Worm (Caenorhabditis elegans) whole organism, young adult: Measurements from ENCODE around the gene C34C12.7.

Source experiments
- B0261.1 ChIP-seq: sonication (generic microtip); optimal IDR thresholded peaks from 2 replicates; lab custom pipeline; 2016; ENCODE audit warnings: mild to moderate bottlenecking, missing genetic modification characterization, moderate library complexity, missing compliant biosample characterization
- F23B12.7 ChIP-seq: sonication (generic microtip); optimal IDR thresholded peaks from 2 replicates; lab custom pipeline; 2017; ENCODE audit warnings: missing genetic modification characterization, mild to moderate bottlenecking, missing compliant biosample characterization, antibody characterized with exemption, moderate library complexity; ENCODE audit not compliant: insufficient read depth
- F33H1.4 ChIP-seq: fragments of 200-800 bp; sonication (Bioruptor generic); IDR thresholded peaks from 2 replicates; pipeline ENCODE4 v1.3.6; 2022; ENCODE audit warnings: missing genetic modification reagents, missing genetic modification characterization, missing compliant biosample characterization
- T26A5.8 ChIP-seq: sonication (generic microtip); optimal IDR thresholded peaks from 2 replicates; lab custom pipeline; 2016; ENCODE audit warnings: missing genetic modification characterization, missing compliant biosample characterization
- Y56A3A.18 ChIP-seq: fragments of 200-800 bp; sonication (Bioruptor generic); IDR thresholded peaks from 2 replicates; pipeline ENCODE4 v1.3.6; 2022; ENCODE audit warnings: missing genetic modification reagents, missing genetic modification characterization, missing compliant biosample characterization
- Y95B8A.8 ChIP-seq: fragments of 200-800 bp; sonication (Bioruptor generic); IDR thresholded peaks from 2 replicates; pipeline ENCODE4 v1.3.6; 2022; ENCODE audit warnings: missing genetic modification reagents, missing genetic modification characterization, missing compliant biosample characterization
- akir-1 ChIP-seq: fragments of 200-800 bp; sonication (Bioruptor generic); optimal IDR thresholded peaks from 2 replicates; lab custom pipeline; 2018; ENCODE audit warnings: mild to moderate bottlenecking, missing genetic modification characterization, moderate library complexity, missing compliant biosample characterization
- ama-1 ChIP-seq, 3 experiments: fragments of 150-350 bp in 1 of 3; sonication (generic microtip) in 2 of 3; optimal IDR thresholded peaks; 2 replicates each; lab custom pipeline; 2014 to 2018; ENCODE audit warnings: missing biosample characterization in 2 of 3, missing genetic modification characterization in 2 of 3, missing genetic modification reagents in 2 of 3
- aptf-2 ChIP-seq: fragments of 200-800 bp; sonication (Bioruptor generic); conservative IDR thresholded peaks from 2 replicates; pipeline ENCODE4 v1.3.6; 2022; ENCODE audit warnings: missing genetic modification reagents, missing genetic modification characterization, missing compliant biosample characterization
- attf-3 ChIP-seq: fragments of 200-800 bp; sonication (Bioruptor generic); conservative IDR thresholded peaks from 2 replicates; pipeline ENCODE4 v1.3.6; 2022; ENCODE audit warnings: missing genetic modification reagents, missing genetic modification characterization, missing compliant biosample characterization
- cebp-1 ChIP-seq, 2 experiments: fragments of 200-800 bp in 1 of 2; sonication (Bioruptor generic) in 1 of 2; sonication (generic microtip) in 1 of 2; IDR thresholded peaks in 1 of 2; optimal IDR thresholded peaks in 1 of 2; 2 replicates each; pipeline versions ENCODE4 v1.3.6 to Lab custom; 2017 to 2022; ENCODE audit warnings: missing compliant biosample characterization in 2 of 2, missing genetic modification characterization in 2 of 2, mild to moderate bottlenecking in 1 of 2, missing genetic modification reagents in 1 of 2, moderate library complexity in 1 of 2
- ceh-100 ChIP-seq: fragments of 200-800 bp; sonication (Bioruptor generic); IDR thresholded peaks from 2 replicates; pipeline ENCODE4 v1.3.6; 2022; ENCODE audit warnings: missing genetic modification reagents, missing genetic modification characterization, missing compliant biosample characterization
- ceh-58 ChIP-seq: fragments of 200-800 bp; sonication (Bioruptor generic); IDR thresholded peaks from 2 replicates; pipeline ENCODE4 v1.3.6; 2022; ENCODE audit warnings: missing genetic modification characterization, missing compliant biosample characterization
- die-1 ChIP-seq: sonication (generic microtip); optimal IDR thresholded peaks from 2 replicates; lab custom pipeline; 2016; ENCODE audit warnings: missing genotype, mild to moderate bottlenecking, missing genetic modification characterization, missing compliant biosample characterization
- dpff-1 ChIP-seq: sonication (generic microtip); optimal IDR thresholded peaks from 2 replicates; lab custom pipeline; 2017; ENCODE audit warnings: mild to moderate bottlenecking, missing genetic modification characterization, missing compliant biosample characterization
- dpl-1 ChIP-seq: fragments of 150-350 bp; optimal IDR thresholded peaks from 2 replicates; lab custom pipeline; 2014; ENCODE audit warnings: missing biosample characterization, missing genetic modification reagents, missing genetic modification characterization
- egl-18 ChIP-seq: fragments of 200-800 bp; sonication (Bioruptor generic); IDR thresholded peaks from 2 replicates; pipeline ENCODE4 v1.3.6; 2022; ENCODE audit warnings: missing genetic modification reagents, missing genetic modification characterization, missing compliant biosample characterization
- ekl-4 ChIP-seq: fragments of 200-800 bp; sonication (Bioruptor generic); IDR thresholded peaks from 2 replicates; pipeline ENCODE4 v1.3.6; 2022; ENCODE audit warnings: missing genetic modification reagents, missing genetic modification characterization, missing compliant biosample characterization
- ets-4 ChIP-seq: fragments of 200-800 bp; sonication (Bioruptor generic); optimal IDR thresholded peaks from 2 replicates; lab custom pipeline; 2018; ENCODE audit warnings: mild to moderate bottlenecking, missing genetic modification characterization, missing compliant biosample characterization
- hlh-26 ChIP-seq: fragments of 200-800 bp; sonication (Bioruptor generic); conservative IDR thresholded peaks from 2 replicates; pipeline ENCODE4 v1.3.6; 2022; ENCODE audit warnings: missing genetic modification reagents, missing genetic modification characterization, missing compliant biosample characterization
- hmg-1.2 ChIP-seq: fragments of 200-800 bp; sonication (Bioruptor generic); IDR thresholded peaks from 2 replicates; pipeline ENCODE4 v1.3.6; 2022; ENCODE audit warnings: missing genetic modification reagents, missing genetic modification characterization, missing compliant biosample characterization
- hsf-1 ChIP-seq: fragments of 200-800 bp; sonication (Bioruptor generic); IDR thresholded peaks from 2 replicates; pipeline ENCODE4 v1.3.6; 2022; ENCODE audit warnings: missing genetic modification reagents, missing genetic modification characterization, missing compliant biosample characterization
- let-607 ChIP-seq, 2 experiments: fragments of 200-800 bp in 1 of 2; sonication (Bioruptor generic) in 1 of 2; sonication (generic microtip) in 1 of 2; optimal IDR thresholded peaks; 2 replicates each; lab custom pipeline; 2016 to 2018; ENCODE audit warnings: mild to moderate bottlenecking in 2 of 2, missing compliant biosample characterization in 2 of 2, missing genetic modification characterization in 2 of 2, moderate library complexity in 2 of 2, missing genotype in 1 of 2
- lin-40 ChIP-seq: sonication (generic microtip); optimal IDR thresholded peaks from 2 replicates; lab custom pipeline; 2016; ENCODE audit warnings: missing genetic modification characterization, mild to moderate bottlenecking, missing compliant biosample characterization, missing genotype, missing genetic modification reagents
- lin-54 ChIP-seq: fragments of 200-800 bp; sonication (Bioruptor generic); optimal IDR thresholded peaks from 2 replicates; lab custom pipeline; 2018; ENCODE audit warnings: mild to moderate bottlenecking, missing genetic modification characterization, missing compliant biosample characterization
- lsy-27 ChIP-seq: sonication (generic microtip); optimal IDR thresholded peaks from 2 replicates; lab custom pipeline; 2017; ENCODE audit warnings: missing genetic modification characterization, mild to moderate bottlenecking, missing compliant biosample characterization, antibody characterized with exemption, missing genotype, borderline replicate concordance; ENCODE audit not compliant: insufficient read depth
- madf-10 ChIP-seq: sonication (generic microtip); optimal IDR thresholded peaks from 2 replicates; lab custom pipeline; 2016; ENCODE audit warnings: mild to moderate bottlenecking, missing genetic modification characterization, missing compliant biosample characterization
- madf-3 ChIP-seq: fragments of 200-800 bp; sonication (Bioruptor generic); IDR thresholded peaks from 2 replicates; pipeline ENCODE4 v1.3.6; 2022; ENCODE audit warnings: missing genetic modification reagents, missing genetic modification characterization, missing compliant biosample characterization
- madf-6 ChIP-seq: fragments of 200-800 bp; sonication (Bioruptor generic); IDR thresholded peaks from 2 replicates; pipeline ENCODE4 v1.3.6; 2022; ENCODE audit warnings: missing genetic modification reagents, missing genetic modification characterization, missing compliant biosample characterization
- madf-8 ChIP-seq: fragments of 200-800 bp; sonication (Bioruptor generic); conservative IDR thresholded peaks from 2 replicates; pipeline ENCODE4 v1.3.6; 2022; ENCODE audit warnings: missing genetic modification reagents, missing genetic modification characterization, missing compliant biosample characterization
- mes-4 ChIP-seq: sonication (generic microtip); optimal IDR thresholded peaks from 2 replicates; lab custom pipeline; 2016; ENCODE audit warnings: missing genotype, missing genetic modification characterization, missing compliant biosample characterization
- mxl-1 ChIP-seq: sonication (generic microtip); optimal IDR thresholded peaks from 2 replicates; lab custom pipeline; 2016; ENCODE audit warnings: missing genetic modification characterization, missing compliant biosample characterization
- nfyb-1 ChIP-seq: fragments of 200-800 bp; sonication (Bioruptor generic); IDR thresholded peaks from 2 replicates; pipeline ENCODE4 v1.3.6; 2022; ENCODE audit warnings: missing genetic modification reagents, missing genetic modification characterization, missing compliant biosample characterization
- nhr-120 ChIP-seq: fragments of 200-800 bp; sonication (Bioruptor generic); IDR thresholded peaks from 2 replicates; pipeline ENCODE4 v1.3.6; 2022; ENCODE audit warnings: missing genetic modification characterization, missing compliant biosample characterization
- pbrm-1 ChIP-seq: fragments of 200-800 bp; sonication (Bioruptor generic); IDR thresholded peaks from 2 replicates; pipeline ENCODE4 v1.3.6; 2022; ENCODE audit warnings: missing genetic modification reagents, missing genetic modification characterization, missing compliant biosample characterization
- rcor-1 ChIP-seq: fragments of 200-800 bp; sonication (Bioruptor generic); IDR thresholded peaks from 2 replicates; pipeline ENCODE4 v1.3.6; 2022; ENCODE audit warnings: missing genetic modification reagents, missing genetic modification characterization, missing compliant biosample characterization
- rec-8 ChIP-seq, 2 experiments: sonication (generic microtip); optimal IDR thresholded peaks; 2 replicates each; lab custom pipeline; 2016; ENCODE audit warnings: mild to moderate bottlenecking in 2 of 2, missing genetic modification characterization in 2 of 2, missing genetic modification reagents in 2 of 2, missing genotype in 2 of 2, missing biosample characterization in 1 of 2, missing compliant biosample characterization in 1 of 2, moderate library complexity in 1 of 2
- snpc-1.3 ChIP-seq: sonication (generic microtip); optimal IDR thresholded peaks from 2 replicates; lab custom pipeline; 2017; ENCODE audit warnings: missing genetic modification characterization, mild to moderate bottlenecking, missing compliant biosample characterization, antibody characterized with exemption, moderate library complexity, missing genotype, missing genetic modification reagents; ENCODE audit not compliant: insufficient read depth
- sptf-2 ChIP-seq: fragments of 200-800 bp; sonication (Bioruptor generic); optimal IDR thresholded peaks from 2 replicates; lab custom pipeline; 2018; ENCODE audit warnings: mild to moderate bottlenecking, missing genetic modification characterization, missing compliant biosample characterization
- tbp1 ChIP-seq: fragments of 200-800 bp; sonication (Bioruptor generic); optimal IDR thresholded peaks from 2 replicates; lab custom pipeline; 2018; ENCODE audit warnings: mild to moderate bottlenecking, missing genetic modification characterization, missing compliant biosample characterization
- tlf-1 ChIP-seq: fragments of 200-800 bp; sonication (Bioruptor generic); optimal IDR thresholded peaks from 2 replicates; lab custom pipeline; 2018; ENCODE audit warnings: mild to moderate bottlenecking, missing genetic modification characterization, missing compliant biosample characterization
- unc-130 ChIP-seq: sonication (generic microtip); optimal IDR thresholded peaks from 2 replicates; lab custom pipeline; 2016; ENCODE audit warnings: missing genetic modification reagents, missing genetic modification characterization, missing compliant biosample characterization
- zim-3 ChIP-seq: sonication (generic microtip); optimal IDR thresholded peaks from 2 replicates; lab custom pipeline; 2017; ENCODE audit warnings: mild to moderate bottlenecking, missing genetic modification characterization, moderate library complexity, missing compliant biosample characterization
- ztf-18 ChIP-seq: sonication (generic microtip); optimal IDR thresholded peaks from 2 replicates; lab custom pipeline; 2016; ENCODE audit warnings: missing genotype, mild to moderate bottlenecking, missing genetic modification characterization, missing compliant biosample characterization
- ztf-25 ChIP-seq: fragments of 200-800 bp; sonication (Bioruptor generic); IDR thresholded peaks from 2 replicates; pipeline ENCODE4 v1.3.6; 2022; ENCODE audit warnings: missing genetic modification reagents, missing genetic modification characterization, missing compliant biosample characterization
- ztf-26 ChIP-seq: sonication (generic microtip); optimal IDR thresholded peaks from 2 replicates; lab custom pipeline; 2017; ENCODE audit warnings: missing genetic modification characterization, missing compliant biosample characterization
- ztf-3 ChIP-seq: fragments of 200-800 bp; sonication (Bioruptor generic); optimal IDR thresholded peaks from 2 replicates; lab custom pipeline; 2018; ENCODE audit warnings: mild to moderate bottlenecking, missing genetic modification characterization, missing compliant biosample characterization

The C34C12.7 gene

ce11 chrIII:3503286-3503685 lies 15.1 kb upstream of the C34C12.7 start, which contains the start of gene rpl-16:
rpl-16 (minus strand) TSS chrIII:3503604.
- TF ChIP-seq hlh-26 (no peak), ekl-4 (GFP tag; lab: Robert Waterston, UW) (peak; percentile 73), snpc-1.3 (no peak), madf-3 (GFP tag; lab: Robert Waterston, UW) (no peak), dpff-1 (tag; lab: Kevin White, UChicago) (no peak), ztf-25 (no peak), ztf-26 (tag; lab: Kevin White, UChicago) (no peak), ztf-18 (no peak), madf-10 (tag; lab: Kevin White, UChicago) (no peak), dpl-1 (GFP tag; lab: Kevin White, UChicago) (no peak), akir-1 (GFP tag; lab: Kevin White, UChicago) (no peak), nhr-120 (GFP tag; lab: Robert Waterston, UW) (no peak), nfyb-1 (GFP tag; lab: Robert Waterston, UW) (peak; percentile 61; the same call in 1 of the 2 replicates), hsf-1 (GFP tag; lab: Robert Waterston, UW) (peak; percentile 66; the same call in 1 of the 2 replicates), tlf-1 (GFP tag; lab: Kevin White, UChicago) (no peak), madf-6 (peak; percentile 53; the same call in 1 of the 2 replicates), B0261.1 (tag; lab: Kevin White, UChicago) (no peak), tbp1 (GFP tag; lab: Kevin White, UChicago) (peak; percentile 9), madf-8 (no peak), attf-3 (GFP tag; lab: Robert Waterston, UW) (no peak), ceh-100 (GFP tag; lab: Robert Waterston, UW) (no peak), mes-4 (tag; lab: Kevin White, UChicago) (no peak), ama-1 (optimal IDR thresholded peaks at IDR 0.05; lab: Kevin White, UChicago) (no peak), ama-1 (GFP tag; optimal IDR thresholded peaks at IDR 0.05; lab: Kevin White, UChicago) (peak in 1 of 2 experiments; percentile 67), let-607 (tag; optimal IDR thresholded peaks at IDR 0.05; lab: Kevin White, UChicago) (no peak), F23B12.7 (tag; lab: Kevin White, UChicago) (no peak), T26A5.8 (tag; lab: Kevin White, UChicago) (no peak), mxl-1 (tag; lab: Kevin White, UChicago) (no peak), lin-40 (tag; lab: Kevin White, UChicago) (no peak), sptf-2 (GFP tag; lab: Kevin White, UChicago) (no peak), ets-4 (GFP tag; lab: Kevin White, UChicago) (no peak), die-1 (tag; lab: Kevin White, UChicago) (no peak), ztf-3 (GFP tag; lab: Kevin White, UChicago) (no peak), hmg-1.2 (peak; percentile 17; the same call in 1 of the 2 replicates), rcor-1 (no peak), lin-54 (GFP tag; lab: Kevin White, UChicago) (peak; percentile 47), Y95B8A.8 (no peak), aptf-2 (GFP tag; lab: Robert Waterston, UW) (no peak), cebp-1 (GFP tag; IDR thresholded peaks at IDR 0.05; lab: Robert Waterston, UW) (no peak), cebp-1 (tag; optimal IDR thresholded peaks at IDR 0.05; lab: Kevin White, UChicago) (peak; percentile 22), ceh-58 (no peak), unc-130 (no peak), lsy-27 (tag; lab: Kevin White, UChicago) (no peak), rec-8 (tag; optimal IDR thresholded peaks at IDR 0.05; lab: Kevin White, UChicago) (no peak), egl-18 (GFP tag; lab: Robert Waterston, UW) (peak; percentile 62; the same call in 1 of the 2 replicates), Y56A3A.18 (GFP tag; lab: Robert Waterston, UW) (0 out of 2 replicates have a peak, but pooled peaks have one; percentile 74), pbrm-1 (peak; percentile 31), F33H1.4 (GFP tag; lab: Robert Waterston, UW) (peak; percentile 18; the same call in 1 of the 2 replicates), zim-3 (tag; lab: Kevin White, UChicago) (no peak)
